Worm (Caenorhabditis elegans) whole organism, young adult: ENCODE measurements around the gene agl-1.

Source experiments
- B0035.1 ChIP-seq: sonication (generic microtip); optimal IDR thresholded peaks from 2 replicates; lab custom pipeline; 2016; ENCODE audit warnings: missing genetic modification characterization, mild to moderate bottlenecking, missing compliant biosample characterization, missing genotype, missing genetic modification reagents
- B0336.3 ChIP-seq: fragments of 200-800 bp; sonication (Bioruptor generic); IDR thresholded peaks from 2 replicates; pipeline ENCODE4 v1.3.6; 2022; ENCODE audit warnings: missing genetic modification characterization, missing compliant biosample characterization
- F10E7.11 ChIP-seq: sonication (generic microtip); optimal IDR thresholded peaks from 2 replicates; lab custom pipeline; 2017; ENCODE audit warnings: mild to moderate bottlenecking, missing genetic modification characterization, moderate library complexity, missing compliant biosample characterization
- F22D6.2 ChIP-seq: sonication (generic microtip); optimal IDR thresholded peaks from 2 replicates; lab custom pipeline; 2016; ENCODE audit warnings: mild to moderate bottlenecking, missing genetic modification characterization, missing compliant biosample characterization
- F23B12.7 ChIP-seq: sonication (generic microtip); optimal IDR thresholded peaks from 2 replicates; lab custom pipeline; 2017; ENCODE audit warnings: missing genetic modification characterization, mild to moderate bottlenecking, missing compliant biosample characterization, antibody characterized with exemption, moderate library complexity; ENCODE audit not compliant: insufficient read depth
- F33H1.4 ChIP-seq: fragments of 200-800 bp; sonication (Bioruptor generic); IDR thresholded peaks from 2 replicates; pipeline ENCODE4 v1.3.6; 2022; ENCODE audit warnings: missing genetic modification reagents, missing genetic modification characterization, missing compliant biosample characterization
- F39B2.1 ChIP-seq: fragments of 200-800 bp; sonication (Bioruptor generic); IDR thresholded peaks from 2 replicates; pipeline ENCODE4 v1.3.6; 2022; ENCODE audit warnings: missing genetic modification reagents, missing genetic modification characterization, missing compliant biosample characterization
- F52B5.7 ChIP-seq: sonication (generic microtip); optimal IDR thresholded peaks from 2 replicates; lab custom pipeline; 2016; ENCODE audit warnings: mild to moderate bottlenecking, missing genetic modification characterization, missing compliant biosample characterization
- F57C9.4 ChIP-seq: sonication (generic microtip); optimal IDR thresholded peaks from 2 replicates; lab custom pipeline; 2017; ENCODE audit warnings: mild to moderate bottlenecking, missing genetic modification characterization, missing compliant biosample characterization
- K12H6.12 ChIP-seq: fragments of 200-800 bp; sonication (Bioruptor generic); optimal IDR thresholded peaks from 2 replicates; lab custom pipeline; 2018; ENCODE audit warnings: mild to moderate bottlenecking, missing genetic modification characterization, missing compliant biosample characterization
- Y53G8AR.9 ChIP-seq: fragments of 200-800 bp; sonication (Bioruptor generic); conservative IDR thresholded peaks from 2 replicates; pipeline ENCODE4 v1.3.6; 2022; ENCODE audit warnings: missing genetic modification reagents, missing genetic modification characterization, missing compliant biosample characterization
- ZK185.1 ChIP-seq: sonication (generic microtip); optimal IDR thresholded peaks from 2 replicates; lab custom pipeline; 2016; ENCODE audit warnings: mild to moderate bottlenecking, missing genetic modification characterization, missing compliant biosample characterization; ENCODE audit not compliant: poor library complexity, severe bottlenecking
- ama-1 ChIP-seq, 3 experiments: fragments of 150-350 bp in 1 of 3; sonication (generic microtip) in 2 of 3; optimal IDR thresholded peaks; 2 replicates each; lab custom pipeline; 2014 to 2018; ENCODE audit warnings: missing biosample characterization in 2 of 3, missing genetic modification characterization in 2 of 3, missing genetic modification reagents in 2 of 3
- aptf-2 ChIP-seq: fragments of 200-800 bp; sonication (Bioruptor generic); conservative IDR thresholded peaks from 2 replicates; pipeline ENCODE4 v1.3.6; 2022; ENCODE audit warnings: missing genetic modification reagents, missing genetic modification characterization, missing compliant biosample characterization
- athp-1 ChIP-seq: sonication (generic microtip); optimal IDR thresholded peaks from 2 replicates; lab custom pipeline; 2017; ENCODE audit warnings: mild to moderate bottlenecking, missing genetic modification characterization, missing compliant biosample characterization
- attf-5 ChIP-seq: fragments of 200-800 bp; sonication (Bioruptor generic); optimal IDR thresholded peaks from 2 replicates; lab custom pipeline; 2018; ENCODE audit warnings: mild to moderate bottlenecking, missing genetic modification characterization, missing compliant biosample characterization
- attf-6 ChIP-seq: fragments of 200-800 bp; sonication (Bioruptor generic); IDR thresholded peaks from 2 replicates; pipeline ENCODE4 v1.3.6; 2022; ENCODE audit warnings: missing genetic modification reagents, missing genetic modification characterization, missing compliant biosample characterization
- ccch-3 ChIP-seq: fragments of 200-800 bp; sonication (Bioruptor generic); optimal IDR thresholded peaks from 2 replicates; lab custom pipeline; 2018; ENCODE audit warnings: mild to moderate bottlenecking, missing genetic modification characterization, missing compliant biosample characterization
- cebp-1 ChIP-seq, 2 experiments: fragments of 200-800 bp in 1 of 2; sonication (Bioruptor generic) in 1 of 2; sonication (generic microtip) in 1 of 2; IDR thresholded peaks in 1 of 2; optimal IDR thresholded peaks in 1 of 2; 2 replicates each; pipeline versions ENCODE4 v1.3.6 to Lab custom; 2017 to 2022; ENCODE audit warnings: missing compliant biosample characterization in 2 of 2, missing genetic modification characterization in 2 of 2, mild to moderate bottlenecking in 1 of 2, missing genetic modification reagents in 1 of 2, moderate library complexity in 1 of 2
- dpff-1 ChIP-seq: sonication (generic microtip); optimal IDR thresholded peaks from 2 replicates; lab custom pipeline; 2017; ENCODE audit warnings: mild to moderate bottlenecking, missing genetic modification characterization, missing compliant biosample characterization
- dpl-1 ChIP-seq: fragments of 150-350 bp; optimal IDR thresholded peaks from 2 replicates; lab custom pipeline; 2014; ENCODE audit warnings: missing biosample characterization, missing genetic modification reagents, missing genetic modification characterization
- efl-1 ChIP-seq: fragments of 150-350 bp; optimal IDR thresholded peaks from 2 replicates; lab custom pipeline; 2014; ENCODE audit warnings: missing biosample characterization, missing genetic modification reagents, missing genetic modification characterization
- ekl-4 ChIP-seq: fragments of 200-800 bp; sonication (Bioruptor generic); IDR thresholded peaks from 2 replicates; pipeline ENCODE4 v1.3.6; 2022; ENCODE audit warnings: missing genetic modification reagents, missing genetic modification characterization, missing compliant biosample characterization
- ets-4 ChIP-seq: fragments of 200-800 bp; sonication (Bioruptor generic); optimal IDR thresholded peaks from 2 replicates; lab custom pipeline; 2018; ENCODE audit warnings: mild to moderate bottlenecking, missing genetic modification characterization, missing compliant biosample characterization
- hmg-20 ChIP-seq: fragments of 200-800 bp; sonication (Bioruptor generic); IDR thresholded peaks from 2 replicates; pipeline ENCODE4 v1.3.6; 2022; ENCODE audit warnings: missing genetic modification reagents, missing genetic modification characterization, missing compliant biosample characterization
- hrde-1 ChIP-seq: sonication (generic microtip); optimal IDR thresholded peaks from 2 replicates; lab custom pipeline; 2016; ENCODE audit warnings: missing genetic modification characterization, mild to moderate bottlenecking, missing compliant biosample characterization, moderate library complexity, missing genotype, missing genetic modification reagents, borderline replicate concordance
- lag-1 ChIP-seq: fragments of 200-800 bp; sonication (Bioruptor generic); IDR thresholded peaks from 2 replicates; pipeline ENCODE4 v1.3.6; 2022; ENCODE audit warnings: missing genetic modification reagents, missing genetic modification characterization, missing compliant biosample characterization
- lin-35 ChIP-seq, 3 experiments: fragments of 150-350 bp in 2 of 3; sonication (generic microtip) in 1 of 3; optimal IDR thresholded peaks; 2 replicates each; lab custom pipeline; 2014 to 2018; ENCODE audit warnings: missing biosample characterization in 3 of 3, missing genetic modification characterization in 3 of 3, missing genetic modification reagents in 3 of 3
- lin-40 ChIP-seq: sonication (generic microtip); optimal IDR thresholded peaks from 2 replicates; lab custom pipeline; 2016; ENCODE audit warnings: missing genetic modification characterization, mild to moderate bottlenecking, missing compliant biosample characterization, missing genotype, missing genetic modification reagents
- lin-54 ChIP-seq: fragments of 200-800 bp; sonication (Bioruptor generic); optimal IDR thresholded peaks from 2 replicates; lab custom pipeline; 2018; ENCODE audit warnings: mild to moderate bottlenecking, missing genetic modification characterization, missing compliant biosample characterization
- madf-10 ChIP-seq: sonication (generic microtip); optimal IDR thresholded peaks from 2 replicates; lab custom pipeline; 2016; ENCODE audit warnings: mild to moderate bottlenecking, missing genetic modification characterization, missing compliant biosample characterization
- mel-28 ChIP-seq: sonication (generic microtip); optimal IDR thresholded peaks from 2 replicates; lab custom pipeline; 2016; ENCODE audit warnings: borderline replicate concordance, mild to moderate bottlenecking, missing genetic modification characterization, missing compliant biosample characterization
- nhr-120 ChIP-seq: fragments of 200-800 bp; sonication (Bioruptor generic); IDR thresholded peaks from 2 replicates; pipeline ENCODE4 v1.3.6; 2022; ENCODE audit warnings: missing genetic modification characterization, missing compliant biosample characterization
- nhr-179 ChIP-seq: sonication (generic microtip); optimal IDR thresholded peaks from 2 replicates; lab custom pipeline; 2016; ENCODE audit warnings: mild to moderate bottlenecking, missing genetic modification characterization, missing compliant biosample characterization
- nhr-27 ChIP-seq: fragments of 200-800 bp; sonication (Bioruptor generic); optimal IDR thresholded peaks from 2 replicates; lab custom pipeline; 2018; ENCODE audit warnings: mild to moderate bottlenecking, missing genetic modification characterization, moderate library complexity, missing compliant biosample characterization
- nhr-80 ChIP-seq: sonication (generic microtip); optimal IDR thresholded peaks from 2 replicates; lab custom pipeline; 2016; ENCODE audit warnings: missing genetic modification characterization, missing compliant biosample characterization
- pha-4 ChIP-seq: fragments of 150-350 bp; sonication (generic microtip); optimal IDR thresholded peaks from 2 replicates; lab custom pipeline; 2014; ENCODE audit warnings: missing biosample characterization, missing genetic modification reagents, missing genetic modification characterization
- rcor-1 ChIP-seq: fragments of 200-800 bp; sonication (Bioruptor generic); IDR thresholded peaks from 2 replicates; pipeline ENCODE4 v1.3.6; 2022; ENCODE audit warnings: missing genetic modification reagents, missing genetic modification characterization, missing compliant biosample characterization
- snpc-4 ChIP-seq, 5 experiments: fragments of 150-350 bp in 1 of 5; sonication (generic microtip) in 4 of 5; optimal IDR thresholded peaks; 2 replicates each; lab custom pipeline; 2014 to 2018; ENCODE audit warnings: missing genetic modification characterization in 5 of 5, missing biosample characterization in 3 of 5, antibody characterized with exemption in 2 of 5, mild to moderate bottlenecking in 2 of 5, missing compliant biosample characterization in 2 of 5, missing genotype in 2 of 5, moderate library complexity in 2 of 5, missing genetic modification reagents in 1 of 5
- tbp1 ChIP-seq: fragments of 200-800 bp; sonication (Bioruptor generic); optimal IDR thresholded peaks from 2 replicates; lab custom pipeline; 2018; ENCODE audit warnings: mild to moderate bottlenecking, missing genetic modification characterization, missing compliant biosample characterization
- tbx-9 ChIP-seq: sonication (generic microtip); optimal IDR thresholded peaks from 2 replicates; lab custom pipeline; 2016; ENCODE audit warnings: borderline replicate concordance, missing genetic modification characterization, inconsistent platforms, missing compliant biosample characterization
- tlf-1 ChIP-seq: fragments of 200-800 bp; sonication (Bioruptor generic); optimal IDR thresholded peaks from 2 replicates; lab custom pipeline; 2018; ENCODE audit warnings: mild to moderate bottlenecking, missing genetic modification characterization, missing compliant biosample characterization
- ztf-26 ChIP-seq: sonication (generic microtip); optimal IDR thresholded peaks from 2 replicates; lab custom pipeline; 2017; ENCODE audit warnings: missing genetic modification characterization, missing compliant biosample characterization
- ztf-28 ChIP-seq: fragments of 200-800 bp; sonication (Bioruptor generic); IDR thresholded peaks from 2 replicates; pipeline ENCODE4 v1.3.6; 2022; ENCODE audit warnings: missing genetic modification reagents, missing genetic modification characterization, missing compliant biosample characterization
- ztf-3 ChIP-seq: fragments of 200-800 bp; sonication (Bioruptor generic); optimal IDR thresholded peaks from 2 replicates; lab custom pipeline; 2018; ENCODE audit warnings: mild to moderate bottlenecking, missing genetic modification characterization, missing compliant biosample characterization

agl-1 gene

DNA sequence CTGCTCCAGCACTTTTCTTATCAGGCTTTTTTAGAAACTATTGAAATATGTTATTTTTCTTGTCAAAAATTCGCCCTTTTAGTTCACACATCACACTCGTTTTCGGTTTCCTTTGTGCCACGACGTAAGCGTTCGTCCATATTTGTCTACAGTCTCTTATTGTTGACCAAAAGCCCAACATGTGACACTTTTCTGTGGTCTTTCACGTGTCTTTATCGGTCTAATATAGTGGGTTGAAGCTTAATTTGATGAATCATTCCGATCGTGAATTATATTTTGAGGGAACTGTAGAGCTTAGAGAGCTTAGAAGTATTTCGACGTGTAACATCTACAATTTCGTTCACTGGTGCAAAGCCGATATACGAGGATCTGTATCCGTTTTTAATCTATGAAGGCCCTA, 46.4 kb upstream of the agl-1 start:
- TF ChIP-seq F52B5.7 (tag; lab: Kevin White, UChicago) (no peak), mel-28 (tag; lab: Kevin White, UChicago) (no peak), attf-6 (GFP tag; lab: Robert Waterston, UW) (no peak), ets-4 (GFP tag; lab: Kevin White, UChicago) (no peak), ccch-3 (no peak), nhr-120 (no peak), F39B2.1 (GFP tag; lab: Robert Waterston, UW) (no peak), aptf-2 (GFP tag; lab: Robert Waterston, UW) (no peak), lin-40 (tag; lab: Kevin White, UChicago) (no peak), Y53G8AR.9 (GFP tag; lab: Robert Waterston, UW) (no peak), ekl-4 (GFP tag; lab: Robert Waterston, UW) (no peak), cebp-1 (GFP tag; IDR thresholded peaks at IDR 0.05; lab: Robert Waterston, UW) (no peak), cebp-1 (tag; optimal IDR thresholded peaks at IDR 0.05; lab: Kevin White, UChicago) (peak; percentile 14), rcor-1 (GFP tag; lab: Robert Waterston, UW) (no peak), ztf-28 (no peak), nhr-80 (tag; lab: Kevin White, UChicago) (peak; percentile 9), hrde-1 (no peak), tlf-1 (GFP tag; lab: Kevin White, UChicago) (no peak), tbx-9 (no peak), pha-4 (peak; percentile 21), F10E7.11 (no peak), ZK185.1 (tag; lab: Kevin White, UChicago) (no peak)

DNA sequence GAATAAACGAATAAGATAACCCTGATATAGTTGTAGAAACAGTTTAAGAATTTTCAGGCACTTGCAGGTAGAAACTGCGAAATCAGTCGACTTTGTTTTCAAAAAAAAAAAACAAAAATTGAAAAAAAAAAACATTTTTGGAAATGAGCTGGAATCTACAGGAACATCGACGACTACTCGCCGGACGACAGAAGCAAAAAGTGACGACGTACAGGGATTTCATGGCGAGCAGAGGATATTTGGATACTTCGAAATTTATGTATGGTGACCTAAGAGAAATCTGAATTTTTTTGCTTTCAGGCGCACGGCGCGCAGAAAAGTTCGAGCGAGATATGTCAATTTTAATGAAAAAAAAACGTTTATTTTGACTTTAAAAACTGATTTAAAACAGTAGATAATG, 43.2 kb upstream of the agl-1 start:
- no peak for TF ChIP-seq efl-1 (GFP tag; lab: Kevin White, UChicago)
- no peak for TF ChIP-seq ztf-3 (GFP tag; lab: Kevin White, UChicago)
- peak; percentile 26 for TF ChIP-seq ama-1 (optimal IDR thresholded peaks at IDR 0.05; lab: Kevin White, UChicago)
- no peak for TF ChIP-seq ama-1 (GFP tag; optimal IDR thresholded peaks at IDR 0.05; lab: Kevin White, UChicago)
- TF ChIP-seq F52B5.7 (tag; lab: Kevin White, UChicago), result no peak
- TF ChIP-seq lag-1 (GFP tag; lab: Robert Waterston, UW), result no peak
- TF ChIP-seq Y53G8AR.9 (GFP tag; lab: Robert Waterston, UW), result 0 out of 2 replicates have a peak, but pooled peaks have one; percentile 15

- TF ChIP-seq dpff-1, result no peak
- TF ChIP-seq F33H1.4 (GFP tag; lab: Robert Waterston, UW), result peak; percentile 34; the same call in 1 of the 2 replicates
- TF ChIP-seq tlf-1 (GFP tag; lab: Kevin White, UChicago), result peak; percentile 34
- TF ChIP-seq snpc-4 (GFP tag; optimal IDR thresholded peaks at IDR 0.05; lab: Kevin White, UChicago), result no peak
- TF ChIP-seq snpc-4 (tag; optimal IDR thresholded peaks at IDR 0.05; lab: Kevin White, UChicago), result peak; percentile 45 to 65 (median 51)
- 0 out of 2 replicates have a peak, but pooled peaks have one; percentile 26 for TF ChIP-seq B0336.3 (GFP tag; lab: Robert Waterston, UW)
- no peak for TF ChIP-seq mel-28 (tag; lab: Kevin White, UChicago)
- TF ChIP-seq athp-1 (tag; lab: Kevin White, UChicago), result no peak
- TF ChIP-seq F22D6.2, result no peak
- TF ChIP-seq madf-10, result peak; percentile 56
- no peak for TF ChIP-seq nhr-120
- peak; percentile 3 for TF ChIP-seq tbp1 (GFP tag; lab: Kevin White, UChicago)
- peak; percentile 58 for TF ChIP-seq K12H6.12 (tag; lab: Kevin White, UChicago)
- peak; percentile 73 for TF ChIP-seq ztf-26
- TF ChIP-seq attf-5, result peak; percentile 94
- TF ChIP-seq nhr-179, result no peak
- no peak for TF ChIP-seq nhr-27 (tag; lab: Kevin White, UChicago)
- TF ChIP-seq hmg-20 (GFP tag; lab: Robert Waterston, UW), result no peak
- peak; percentile 68 for TF ChIP-seq lin-54 (GFP tag; lab: Kevin White, UChicago)
- TF ChIP-seq lin-35 (GFP tag; optimal IDR thresholded peaks at IDR 0.05; lab: Kevin White, UChicago), result peak in 1 of 3 experiments; percentile 87
- TF ChIP-seq dpl-1 (GFP tag; lab: Kevin White, UChicago), result peak; percentile 41
- TF ChIP-seq B0035.1 (tag; lab: Kevin White, UChicago), result no peak
- peak; percentile 56 for TF ChIP-seq F23B12.7 (tag; lab: Kevin White, UChicago)
- TF ChIP-seq F57C9.4 (tag; lab: Kevin White, UChicago), result no peak
These were observed 41.7 kb upstream of the agl-1 start for ce11 chrII:14399595-14399994.
